Worm (Caenorhabditis elegans): Measurements from ENCODE around the gene ekl-5.

DNA sequence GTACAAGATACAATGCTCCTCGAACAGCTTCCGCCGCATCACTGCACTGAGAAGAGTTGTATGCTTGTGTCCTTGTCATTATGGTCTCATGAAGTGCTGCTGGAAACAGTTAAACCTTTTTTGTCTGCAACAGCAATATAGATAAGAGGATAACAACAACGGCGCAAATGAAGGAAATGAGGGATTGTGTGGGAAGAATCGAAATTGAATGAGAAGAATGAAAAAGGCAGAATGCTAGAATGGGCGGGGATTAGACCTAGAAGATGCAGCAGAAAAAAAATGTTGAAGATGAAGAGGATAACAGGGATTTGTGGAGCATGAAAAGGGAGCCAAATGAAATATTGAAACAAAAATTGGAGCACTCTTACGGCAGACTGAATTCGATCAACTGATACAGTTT, 23.7 kb downstream of the ekl-5 start, which contains the start of gene sra-37:
- TF ChIP-seq him-1 (tag; optimal IDR thresholded peaks at IDR 0.05): no peak
- no peak for TF ChIP-seq dao-5 (tag; optimal IDR thresholded peaks at IDR 0.05)
- no peak for TF ChIP-seq W03F9.2 (tag; optimal IDR thresholded peaks at IDR 0.05)
